Worm (Caenorhabditis elegans): Measurements from ENCODE around the gene sre-54.

DNA sequence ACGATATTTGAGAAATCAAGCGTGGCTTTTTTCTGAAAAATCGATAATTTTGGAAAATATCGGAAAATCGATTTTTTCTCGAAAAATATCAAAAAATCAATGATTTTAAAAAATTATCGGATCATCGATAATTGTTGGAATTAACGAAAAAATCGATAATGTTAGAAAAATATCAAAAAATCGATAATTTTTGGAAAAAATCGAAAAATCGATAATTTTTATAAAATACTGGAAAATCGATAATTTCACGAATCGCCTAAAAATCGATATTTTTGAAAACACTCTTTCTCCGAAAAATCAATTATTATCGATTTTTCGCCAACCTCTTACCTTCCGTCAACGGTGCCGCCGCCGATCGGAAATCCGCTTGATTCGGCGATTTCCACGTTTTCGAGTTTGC, 31.5 kb upstream of the sre-54 start:
- TF ChIP-seq snpc-4 (tag; optimal IDR thresholded peaks at IDR 0.05) (no peak), unc-62 (GFP tag; optimal IDR thresholded peaks at IDR 0.05) (no peak), ztf-11 (tag; optimal IDR thresholded peaks at IDR 0.05) (no peak), nhr-28 (tag; optimal IDR thresholded peaks at IDR 0.05) (no peak), mls-2 (tag; optimal IDR thresholded peaks at IDR 0.05) (no peak)
